Worm (Caenorhabditis elegans) whole organism, L1 larva: ENCODE measurements around the gene par-5.

Source experiments
- ces-1 ChIP-seq: fragments of 150-350 bp; optimal IDR thresholded peaks from 2 replicates; lab custom pipeline; 2014; ENCODE audit warnings: missing biosample characterization, missing genetic modification reagents, missing genetic modification characterization
- lir-3 ChIP-seq: sonication (generic microtip); optimal IDR thresholded peaks from 2 replicates; lab custom pipeline; 2016; ENCODE audit warnings: mild to moderate bottlenecking, missing genetic modification characterization, moderate library complexity, missing compliant biosample characterization; ENCODE audit not compliant: poor library complexity
- mdl-1 ChIP-seq, 2 experiments: fragments of 150-350 bp; optimal IDR thresholded peaks; 2 replicates each; lab custom pipeline; 2014 to 2017; ENCODE audit warnings: missing biosample characterization in 2 of 2, missing genetic modification characterization in 2 of 2, inconsistent platforms in 1 of 2
- nhr-12 ChIP-seq: sonication (generic microtip); optimal IDR thresholded peaks from 2 replicates; lab custom pipeline; 2017; ENCODE audit warnings: missing biosample characterization, missing genetic modification characterization
- nhr-76 ChIP-seq: sonication (generic microtip); optimal IDR thresholded peaks from 2 replicates; lab custom pipeline; 2017; ENCODE audit warnings: missing biosample characterization, missing genetic modification characterization
- zag-1 ChIP-seq: fragments of 150-350 bp; optimal IDR thresholded peaks from 2 replicates; lab custom pipeline; 2014; ENCODE audit warnings: missing biosample characterization, missing genetic modification characterization

- TF ChIP-seq nhr-76 (tag; lab: Kevin White, UChicago): no peak
- TF ChIP-seq nhr-12 (tag; lab: Kevin White, UChicago): no peak
- TF ChIP-seq ces-1 (GFP tag; lab: Kevin White, UChicago): no peak
- TF ChIP-seq mdl-1 (tag; optimal IDR thresholded peaks at IDR 0.05; lab: Kevin White, UChicago): no peak
- TF ChIP-seq zag-1: no peak
- no peak for TF ChIP-seq lir-3
Measured at ce11 chrIV:11847771-11848312, 26.1 kb upstream of the par-5 start, which contains the start of the genes F38H4.6 and F38H4.4.
